Comparison of ENCODE assay signal across 5 worm cellular contexts in genomic region chrII:12670877-12671864, ce11.
TF ChIP-seq lines count a peak whose summit lies in the region.

No protein-coding gene starts in this region.

TF ChIP-seq in whole organism, L1 larva, 84 proteins besides CTCF, POLR2A, EP300 and RAD21:
- peak; percentile 40; the same call in 1 of the 2 replicates for TF ChIP-seq mab-9 (GFP tag; IDR thresholded peaks at IDR 0.05; lab: Robert Waterston, UW)
- TF ChIP-seq efl-1 (optimal IDR thresholded peaks at IDR 0.05; lab: Kevin White, UChicago), result no peak
- peak in 1 of 2 experiments; percentile 28 for TF ChIP-seq efl-1 (GFP tag; optimal IDR thresholded peaks at IDR 0.05 in 1 of 2; lab: Kevin White, UChicago)
- no peak for TF ChIP-seq Y116A8C.19 (tag; optimal IDR thresholded peaks at IDR 0.05; lab: Kevin White, UChicago; ENCODE audit: borderline replicate concordance)

TF ChIP-seq in whole organism, L3 larva, 47 proteins besides CTCF, POLR2A, EP300 and RAD21:
- TF ChIP-seq ceh-28 (tag; optimal IDR thresholded peaks at IDR 0.05; lab: Kevin White, UChicago), result peak; percentile 69
- TF ChIP-seq nhr-23 (tag; optimal IDR thresholded peaks at IDR 0.05; lab: Kevin White, UChicago), result no peak

TF ChIP-seq in whole organism, L4 larva, 104 proteins besides CTCF, POLR2A, EP300 and RAD21:
- TF ChIP-seq aly-2 (tag; optimal IDR thresholded peaks at IDR 0.05; lab: Kevin White, UChicago) (no peak), dmd-8 (GFP tag; IDR thresholded peaks at IDR 0.05; lab: Robert Waterston, UW) (no peak), lim-7 (GFP tag; IDR thresholded peaks at IDR 0.05; lab: Robert Waterston, UW) (peak; percentile 33; the same call in 1 of the 2 replicates), F26F4.8 (GFP tag; conservative IDR thresholded peaks at IDR 0.05; lab: Robert Waterston, UW) (no peak), mdt-29 (GFP tag; IDR thresholded peaks at IDR 0.05; lab: Robert Waterston, UW) (no peak), unc-39 (tag; optimal IDR thresholded peaks at IDR 0.05; lab: Kevin White, UChicago) (no peak), daf-12 (tag; optimal IDR thresholded peaks at IDR 0.05; lab: Kevin White, UChicago) (no peak), ceh-28 (tag; optimal IDR thresholded peaks at IDR 0.05; lab: Kevin White, UChicago) (peak; percentile 86), spr-1 (tag; optimal IDR thresholded peaks at IDR 0.05; lab: Kevin White, UChicago) (no peak), set-16 (GFP tag; IDR thresholded peaks at IDR 0.05; lab: Robert Waterston, UW) (peak; percentile 94), hlh-30 (tag; optimal IDR thresholded peaks at IDR 0.05; lab: Kevin White, UChicago; ENCODE audit: insufficient read depth) (no peak), egl-43 (GFP tag; IDR thresholded peaks at IDR 0.05; lab: Robert Waterston, UW) (peak; percentile 51; the same call in 1 of the 2 replicates), nhr-102 (tag; optimal IDR thresholded peaks at IDR 0.05; lab: Kevin White, UChicago) (no peak), ceh-20 (GFP tag; IDR thresholded peaks at IDR 0.05; lab: Robert Waterston, UW) (no peak), egl-27 (tag; optimal IDR thresholded peaks at IDR 0.05; lab: Kevin White, UChicago) (no peak), daf-16 (GFP tag; optimal IDR thresholded peaks at IDR 0.05; lab: Kevin White, UChicago) (no peak), daf-16 (tag; optimal IDR thresholded peaks at IDR 0.05; lab: Kevin White, UChicago) (no peak), php-3 (GFP tag; IDR thresholded peaks at IDR 0.05; lab: Robert Waterston, UW) (no peak), mxl-3 (GFP tag; optimal IDR thresholded peaks at IDR 0.05; lab: Kevin White, UChicago) (no peak), hmg-1.1 (GFP tag; IDR thresholded peaks at IDR 0.05; lab: Robert Waterston, UW) (0 out of 2 replicates have a peak, but pooled peaks have one; percentile 17), madf-9 (GFP tag; conservative IDR thresholded peaks at IDR 0.05; lab: Robert Waterston, UW) (no peak), nhr-77 (tag; optimal IDR thresholded peaks at IDR 0.05; lab: Kevin White, UChicago) (no peak), nhr-6 (tag; optimal IDR thresholded peaks at IDR 0.05; lab: Kevin White, UChicago) (no peak)
TF ChIP-seq in whole organism, L4 larva: peak in this region for 5.

TF ChIP-seq in whole organism, midembryonic, 9 proteins besides CTCF, POLR2A, EP300 and RAD21:
- TF ChIP-seq flt-1 (GFP tag; IDR thresholded peaks at IDR 0.05; lab: Robert Waterston, UW) (peak; percentile 24; the same call in 1 of the 2 replicates), T22C8.4 (GFP tag; IDR thresholded peaks at IDR 0.05; lab: Robert Waterston, UW) (peak; percentile 73), ztf-23 (GFP tag; IDR thresholded peaks at IDR 0.05; lab: Robert Waterston, UW) (no peak), ref-1 (GFP tag; conservative IDR thresholded peaks at IDR 0.05; lab: Robert Waterston, UW) (no peak)

TF ChIP-seq in whole organism, young adult, 124 proteins besides CTCF, POLR2A, EP300 and RAD21:
- TF ChIP-seq xnd-1 (tag; optimal IDR thresholded peaks at IDR 0.05; lab: Kevin White, UChicago) (no peak), zfh-2 (GFP tag; conservative IDR thresholded peaks at IDR 0.05; lab: Robert Waterston, UW) (peak; percentile 94), unc-62 (GFP tag; optimal IDR thresholded peaks at IDR 0.05; lab: Kevin White, UChicago) (no peak), snpc-1.1 (tag; optimal IDR thresholded peaks at IDR 0.05; lab: Kevin White, UChicago; ENCODE audit: insufficient read depth) (no peak), rcor-1 (GFP tag; IDR thresholded peaks at IDR 0.05; lab: Robert Waterston, UW) (no peak), him-1 (tag; optimal IDR thresholded peaks at IDR 0.05; lab: Kevin White, UChicago) (peak; percentile 11), sptf-2 (GFP tag; optimal IDR thresholded peaks at IDR 0.05; lab: Kevin White, UChicago) (no peak), attf-3 (GFP tag; conservative IDR thresholded peaks at IDR 0.05; lab: Robert Waterston, UW) (0 out of 2 replicates have a peak, but pooled peaks have one; percentile 8), pbrm-1 (GFP tag; IDR thresholded peaks at IDR 0.05; lab: Robert Waterston, UW) (peak; percentile 43; the same call in 1 of the 2 replicates), T07F8.4 (tag; optimal IDR thresholded peaks at IDR 0.05; lab: Kevin White, UChicago) (no peak), lsl-1 (GFP tag; optimal IDR thresholded peaks at IDR 0.05; lab: Kevin White, UChicago) (no peak), atf-7 (tag; optimal IDR thresholded peaks at IDR 0.05; lab: Kevin White, UChicago) (no peak), egrh-3 (GFP tag; IDR thresholded peaks at IDR 0.05; lab: Robert Waterston, UW) (peak; percentile 61; the same call in 1 of the 2 replicates), snpc-1.3 (tag; optimal IDR thresholded peaks at IDR 0.05; lab: Kevin White, UChicago; ENCODE audit: insufficient read depth) (no peak), B0336.3 (GFP tag; IDR thresholded peaks at IDR 0.05; lab: Robert Waterston, UW) (no peak), hmg-1.2 (GFP tag; IDR thresholded peaks at IDR 0.05; lab: Robert Waterston, UW) (peak; percentile 39), lin-54 (GFP tag; optimal IDR thresholded peaks at IDR 0.05; lab: Kevin White, UChicago) (no peak), tbx-9 (tag; optimal IDR thresholded peaks at IDR 0.05; lab: Kevin White, UChicago; ENCODE audit: borderline replicate concordance) (no peak), snpc-4 (GFP tag; optimal IDR thresholded peaks at IDR 0.05; lab: Kevin White, UChicago) (no peak), snpc-4 (tag; optimal IDR thresholded peaks at IDR 0.05; lab: Kevin White, UChicago) (peak in 1 of 4 experiments; percentile 4), tlf-1 (GFP tag; optimal IDR thresholded peaks at IDR 0.05; lab: Kevin White, UChicago) (no peak), akir-1 (GFP tag; optimal IDR thresholded peaks at IDR 0.05; lab: Kevin White, UChicago) (no peak), let-607 (tag; optimal IDR thresholded peaks at IDR 0.05; lab: Kevin White, UChicago) (peak; percentile 15 to 19), rpc-1 (optimal IDR thresholded peaks at IDR 0.05; lab: Kevin White, UChicago) (no peak), rpc-1 (tag; optimal IDR thresholded peaks at IDR 0.05; lab: Kevin White, UChicago) (no peak), T26A5.8 (tag; optimal IDR thresholded peaks at IDR 0.05; lab: Kevin White, UChicago) (no peak), mcd-1 (GFP tag; IDR thresholded peaks at IDR 0.05; lab: Robert Waterston, UW) (peak; percentile 3; the same call in 1 of the 2 replicates), ets-4 (GFP tag; optimal IDR thresholded peaks at IDR 0.05; lab: Kevin White, UChicago) (no peak), hsf-1 (GFP tag; IDR thresholded peaks at IDR 0.05; lab: Robert Waterston, UW) (no peak), mel-28 (tag; optimal IDR thresholded peaks at IDR 0.05; lab: Kevin White, UChicago; ENCODE audit: borderline replicate concordance) (peak; percentile 16), nhr-27 (tag; optimal IDR thresholded peaks at IDR 0.05; lab: Kevin White, UChicago) (no peak)
